Fruit fly (Drosophila melanogaster) whole organism: ENCODE data around the gene CG14837.

Source experiments
- CG8478 ChIP-seq: fragments of >200 bp; optimal IDR thresholded peaks from 2 replicates; lab custom pipeline; 2018; ENCODE audit warnings: inconsistent platforms
- Dll ChIP-seq: fragments of >200 bp; optimal IDR thresholded peaks from 2 replicates; lab custom pipeline; 2017
- EcR ChIP-seq, 2 experiments: fragments of >200 bp; optimal IDR thresholded peaks; 2 replicates each; lab custom pipeline; 2017; ENCODE audit warnings: missing biosample characterization in 2 of 2, missing genetic modification characterization in 2 of 2, missing genetic modification reagents in 2 of 2
- pan ChIP-seq: fragments of >200 bp; optimal IDR thresholded peaks from 2 replicates; lab custom pipeline; 2017
- psq ChIP-seq: fragments of >200 bp; optimal IDR thresholded peaks from 2 replicates; lab custom pipeline; 2017
- usp ChIP-seq: fragments of >200 bp; optimal IDR thresholded peaks from 2 replicates; lab custom pipeline; 2017; ENCODE audit warnings: missing biosample characterization, missing genetic modification characterization, mixed read lengths

Gene CG14837

dm6 chr3L:7528380-7529080, 31.3 kb downstream of the CG14837 start, which contains the start of gene lqf:
Gene lqf (plus strand): TSS chr3L:7528780.
- no peak for TF ChIP-seq psq (lab: Kevin White, UChicago)
- TF ChIP-seq Dll (lab: Kevin White, UChicago): no peak
- TF ChIP-seq CG8478 (lab: Kevin White, UChicago): no peak
- no peak for TF ChIP-seq EcR (GFP tag; optimal IDR thresholded peaks at IDR 0.05; lab: Kevin White, UChicago)
- no peak for TF ChIP-seq usp
- TF ChIP-seq pan: no peak

dm6 chr3L:7527661-7528379, 32.0 kb downstream of the CG14837 start:
- no peak for TF ChIP-seq Dll (lab: Kevin White, UChicago)
- TF ChIP-seq pan: no peak
- no peak for TF ChIP-seq CG8478 (lab: Kevin White, UChicago)
- TF ChIP-seq EcR (GFP tag; optimal IDR thresholded peaks at IDR 0.05; lab: Kevin White, UChicago): no peak

- TF ChIP-seq psq (lab: Kevin White, UChicago) (no peak), usp (no peak), pan (no peak), EcR (GFP tag; optimal IDR thresholded peaks at IDR 0.05; lab: Kevin White, UChicago) (no peak), Dll (lab: Kevin White, UChicago) (no peak), CG8478 (lab: Kevin White, UChicago) (no peak)
Observed at dm6 chr3L:7521847-7522246, 38.0 kb downstream of the CG14837 start.

- no peak for TF ChIP-seq psq (lab: Kevin White, UChicago)
- TF ChIP-seq pan: no peak
- TF ChIP-seq EcR (GFP tag; optimal IDR thresholded peaks at IDR 0.05; lab: Kevin White, UChicago): no peak
- no peak for TF ChIP-seq CG8478 (lab: Kevin White, UChicago)
- TF ChIP-seq usp: no peak
- TF ChIP-seq Dll (lab: Kevin White, UChicago): no peak
Observed at dm6 chr3L:7520619-7521018, 39.2 kb downstream of the CG14837 start.

dm6 chr3L:7519219-7519618, 40.6 kb downstream of the CG14837 start:
- TF ChIP-seq Dll (lab: Kevin White, UChicago) (no peak), CG8478 (lab: Kevin White, UChicago) (no peak), EcR (GFP tag; optimal IDR thresholded peaks at IDR 0.05; lab: Kevin White, UChicago) (no peak), pan (no peak), usp (no peak), psq (lab: Kevin White, UChicago) (no peak)

dm6 chr3L:7518351-7519102, 41.3 kb downstream of the CG14837 start, which contains the start of gene ltl:
Gene ltl (plus strand): TSS chr3L:7518997.
- no peak for TF ChIP-seq Dll (lab: Kevin White, UChicago)
- no peak for TF ChIP-seq psq (lab: Kevin White, UChicago)
- no peak for TF ChIP-seq EcR (GFP tag; optimal IDR thresholded peaks at IDR 0.05; lab: Kevin White, UChicago)
- no peak for TF ChIP-seq pan
- TF ChIP-seq CG8478 (lab: Kevin White, UChicago): no peak

dm6 chr3L:7510414-7511384, 49.1 kb downstream of the CG14837 start, which contains the start of gene CG7546:
Gene CG7546 (plus strand): TSS chr3L:7510986.
- no peak for TF ChIP-seq CG8478 (lab: Kevin White, UChicago)
- TF ChIP-seq psq (lab: Kevin White, UChicago): no peak
- TF ChIP-seq usp: no peak
- TF ChIP-seq Dll (lab: Kevin White, UChicago): no peak
- no peak for TF ChIP-seq pan
- no peak for TF ChIP-seq EcR (GFP tag; optimal IDR thresholded peaks at IDR 0.05; lab: Kevin White, UChicago)

dm6 chr3L:7506117-7506516, 53.7 kb downstream of the CG14837 start, which contains the start of gene CG7548:
Gene CG7548 (minus strand): TSS chr3L:7506217.
- TF ChIP-seq EcR (GFP tag; optimal IDR thresholded peaks at IDR 0.05; lab: Kevin White, UChicago) (no peak), usp (no peak), CG8478 (lab: Kevin White, UChicago) (no peak), Dll (lab: Kevin White, UChicago) (no peak), pan (no peak), psq (lab: Kevin White, UChicago) (no peak)
